Fruit fly (Drosophila melanogaster) whole organism, embryonic: ENCODE measurements around the gene DIP-eta.
A peak's percentile ranks its signal among the peaks of the same experiment; 100 is the strongest.

Source experiments
- Abd-B ChIP-seq: fragments of 200-800 bp; sonication (Bioruptor generic); optimal IDR thresholded peaks from 2 replicates; lab custom pipeline; 2018; ENCODE audit warnings: missing biosample characterization, mild to moderate bottlenecking, missing genetic modification characterization, moderate library complexity
- Bgb ChIP-seq: fragments of 200-800 bp; sonication (Bioruptor generic); IDR thresholded peaks from 2 replicates; pipeline ENCODE4 v1.3.6; 2022; ENCODE audit warnings: missing biosample characterization, missing genetic modification characterization; ENCODE audit not compliant: partially characterized antibody
- CG11247 ChIP-seq: fragments of 200-800 bp; sonication (Bioruptor generic); IDR thresholded peaks from 2 replicates; pipeline ENCODE4 v1.3.6; 2022; ENCODE audit warnings: missing biosample characterization, missing genetic modification characterization
- CG11504 ChIP-seq: fragments of 200-800 bp; sonication (Bioruptor generic); optimal IDR thresholded peaks from 3 replicates; lab custom pipeline; 2019; ENCODE audit warnings: missing biosample characterization, mild to moderate bottlenecking, missing genetic modification characterization, moderate library complexity
- CG11695 ChIP-seq: fragments of 200-800 bp; sonication (Bioruptor generic); IDR thresholded peaks from 3 replicates; pipeline ENCODE4 v1.3.6; 2022; ENCODE audit warnings: missing biosample characterization, missing genetic modification characterization
- CG14710 ChIP-seq: fragments of 200-800 bp; sonication (Bioruptor generic); optimal IDR thresholded peaks from 3 replicates; lab custom pipeline; 2019; ENCODE audit warnings: missing biosample characterization, mild to moderate bottlenecking, missing genetic modification characterization, moderate library complexity
- CG17385 ChIP-seq: fragments of 200-800 bp; sonication (Bioruptor generic); optimal IDR thresholded peaks from 3 replicates; lab custom pipeline; 2018; ENCODE audit warnings: missing biosample characterization, mild to moderate bottlenecking, missing genetic modification characterization
- CG17612 ChIP-seq: fragments of 200-800 bp; sonication (Bioruptor generic); IDR thresholded peaks from 2 replicates; pipeline ENCODE4 v1.3.6; 2022; ENCODE audit warnings: missing biosample characterization, missing genetic modification characterization
- CG17912 ChIP-seq: fragments of 200-800 bp; sonication (Bioruptor generic); optimal IDR thresholded peaks from 2 replicates; lab custom pipeline; 2018; ENCODE audit warnings: missing biosample characterization, mild to moderate bottlenecking, missing genetic modification characterization
- CG2199 ChIP-seq: fragments of 200-800 bp; sonication (Bioruptor generic); IDR thresholded peaks from 3 replicates; pipeline ENCODE4 v1.3.6; 2022; ENCODE audit warnings: missing biosample characterization, missing genetic modification characterization
- CG31365 ChIP-seq: fragments of 200-800 bp; sonication (Bioruptor generic); optimal IDR thresholded peaks from 2 replicates; lab custom pipeline; 2018; ENCODE audit warnings: missing biosample characterization, mild to moderate bottlenecking, missing genetic modification characterization
- CG3163 ChIP-seq: fragments of 200-800 bp; sonication (Bioruptor generic); optimal IDR thresholded peaks from 3 replicates; lab custom pipeline; 2016; ENCODE audit warnings: missing biosample characterization, missing genetic modification characterization
- CG3281 ChIP-seq: fragments of 200-800 bp; sonication (Bioruptor generic); optimal IDR thresholded peaks from 3 replicates; lab custom pipeline; 2017; ENCODE audit warnings: missing biosample characterization, mild to moderate bottlenecking, missing genetic modification characterization
- CG4360 ChIP-seq: fragments of 200-800 bp; sonication (Bioruptor generic); IDR thresholded peaks from 2 replicates; pipeline ENCODE4 v1.3.6; 2022; ENCODE audit warnings: missing biosample characterization, missing genetic modification characterization
- CG6791 ChIP-seq: fragments of 200-800 bp; sonication (Bioruptor generic); IDR thresholded peaks from 3 replicates; pipeline ENCODE4 v1.3.6; 2022; ENCODE audit warnings: missing biosample characterization, missing genetic modification characterization; ENCODE audit not compliant: partially characterized antibody
- CG6854 ChIP-seq: fragments of 200-800 bp; sonication (Bioruptor generic); optimal IDR thresholded peaks from 3 replicates; lab custom pipeline; 2017; ENCODE audit warnings: missing biosample characterization, mild to moderate bottlenecking, missing genetic modification characterization
- CG7839 ChIP-seq: fragments of 200-800 bp; sonication (Bioruptor generic); optimal IDR thresholded peaks from 3 replicates; lab custom pipeline; 2018; ENCODE audit warnings: missing biosample characterization, mild to moderate bottlenecking, missing genetic modification characterization, moderate library complexity
- CG9817 ChIP-seq: fragments of 200-800 bp; sonication (Bioruptor generic); optimal IDR thresholded peaks from 2 replicates; lab custom pipeline; 2018; ENCODE audit warnings: missing biosample characterization, mild to moderate bottlenecking, missing genetic modification characterization, moderate library complexity
- Chrac-16 ChIP-seq: fragments of 200-800 bp; sonication (Bioruptor generic); optimal IDR thresholded peaks from 3 replicates; lab custom pipeline; 2016; ENCODE audit warnings: missing biosample characterization, missing genetic modification characterization
- Dek ChIP-seq: fragments of 200-800 bp; sonication (Bioruptor generic); optimal IDR thresholded peaks from 3 replicates; lab custom pipeline; 2019; ENCODE audit warnings: missing biosample characterization, mild to moderate bottlenecking, missing genetic modification characterization, moderate library complexity
- HHEX ChIP-seq: fragments of 200-800 bp; sonication (Bioruptor generic); optimal IDR thresholded peaks from 3 replicates; lab custom pipeline; 2017; ENCODE audit warnings: missing biosample characterization, mild to moderate bottlenecking, missing genetic modification characterization, missing genetic modification reagents
- Hand ChIP-seq: fragments of 200-800 bp; sonication (Bioruptor generic); optimal IDR thresholded peaks from 2 replicates; lab custom pipeline; 2017; ENCODE audit warnings: mild to moderate bottlenecking, missing biosample characterization, missing genetic modification reagents, missing genetic modification characterization
- Meics ChIP-seq: fragments of 200-800 bp; sonication (Bioruptor generic); optimal IDR thresholded peaks from 2 replicates; lab custom pipeline; 2017; ENCODE audit warnings: missing biosample characterization, mild to moderate bottlenecking, missing genetic modification characterization
- Mes4 ChIP-seq: fragments of 200-800 bp; sonication (Bioruptor generic); optimal IDR thresholded peaks from 2 replicates; lab custom pipeline; 2016; ENCODE audit warnings: missing biosample characterization, missing genetic modification characterization
- Mrtf ChIP-seq: fragments of 200-800 bp; sonication (Bioruptor generic); IDR thresholded peaks from 3 replicates; pipeline ENCODE4 v1.3.6; 2022; ENCODE audit warnings: missing biosample characterization, missing genetic modification characterization
- Optix ChIP-seq: fragments of 200-800 bp; sonication (Bioruptor generic); IDR thresholded peaks from 3 replicates; pipeline ENCODE4 v1.3.6; 2022; ENCODE audit warnings: missing biosample characterization, missing genetic modification characterization
- Ptx1 ChIP-seq: fragments of 200-800 bp; sonication (Bioruptor generic); IDR thresholded peaks from 2 replicates; pipeline ENCODE4 v1.3.6; 2022; ENCODE audit warnings: missing biosample characterization, missing genetic modification characterization
- Six4 ChIP-seq: fragments of 200-800 bp; sonication (Bioruptor generic); optimal IDR thresholded peaks from 2 replicates; lab custom pipeline; 2016; ENCODE audit warnings: missing biosample characterization, missing genetic modification characterization
- Taf1 ChIP-seq: fragments of 200-800 bp; sonication (Bioruptor generic); IDR thresholded peaks from 2 replicates; pipeline ENCODE4 v1.3.6; 2022; ENCODE audit warnings: missing biosample characterization, missing genetic modification characterization
- ap ChIP-seq: fragments of 200-800 bp; sonication (Bioruptor generic); IDR thresholded peaks from 2 replicates; pipeline ENCODE4 v1.3.6; 2022; ENCODE audit warnings: missing biosample characterization, missing genetic modification characterization
- bbx ChIP-seq: fragments of 200-800 bp; sonication (Bioruptor generic); IDR thresholded peaks from 2 replicates; pipeline ENCODE4 v1.3.6; 2022; ENCODE audit warnings: missing biosample characterization, missing genetic modification characterization; ENCODE audit not compliant: partially characterized antibody
- bsh ChIP-seq, 2 experiments: fragments of 200-800 bp; sonication (Bioruptor generic); optimal IDR thresholded peaks; 2 replicates each; lab custom pipeline; 2017 to 2018; ENCODE audit warnings: mild to moderate bottlenecking in 2 of 2, missing biosample characterization in 2 of 2, missing genetic modification characterization in 2 of 2, moderate library complexity in 1 of 2
- cad ChIP-seq: fragments of >200 bp; optimal IDR thresholded peaks from 2 replicates; lab custom pipeline; 2017; ENCODE audit warnings: missing biosample characterization, missing genetic modification characterization
- cwo ChIP-seq: fragments of 200-800 bp; sonication (Bioruptor generic); optimal IDR thresholded peaks from 3 replicates; lab custom pipeline; 2017; ENCODE audit warnings: missing biosample characterization, missing genetic modification characterization, mild to moderate bottlenecking, moderate library complexity, missing genetic modification reagents
- fru ChIP-seq: fragments of >200 bp; optimal IDR thresholded peaks from 2 replicates; lab custom pipeline; 2017
- fu2 ChIP-seq: fragments of 200-800 bp; sonication (Bioruptor generic); optimal IDR thresholded peaks from 2 replicates; lab custom pipeline; 2016; ENCODE audit warnings: missing biosample characterization, missing genetic modification characterization
- gro ChIP-seq: fragments of 200-800 bp; sonication (Bioruptor generic); optimal IDR thresholded peaks from 2 replicates; lab custom pipeline; 2016; ENCODE audit warnings: missing biosample characterization, missing genetic modification characterization
- hbn ChIP-seq: fragments of 200-800 bp; sonication (Bioruptor generic); IDR thresholded peaks from 2 replicates; pipeline ENCODE4 v1.3.6; 2022; ENCODE audit warnings: missing biosample characterization, missing genetic modification characterization; ENCODE audit not compliant: partially characterized antibody
- her ChIP-seq: fragments of 200-800 bp; sonication (Bioruptor generic); optimal IDR thresholded peaks from 2 replicates; lab custom pipeline; 2016; ENCODE audit warnings: missing biosample characterization, missing genetic modification characterization
- hkb ChIP-seq, 2 experiments: fragments of 200-800 bp in 1 of 2; fragments of >200 bp in 1 of 2; sonication (Bioruptor generic) in 1 of 2; IDR thresholded peaks in 1 of 2; optimal IDR thresholded peaks in 1 of 2; 2 replicates each; pipeline versions ENCODE4 v1.3.6 to Lab custom; 2017 to 2022; ENCODE audit warnings: missing biosample characterization in 1 of 2, missing genetic modification characterization in 1 of 2
- knrl ChIP-seq: fragments of 200-800 bp; sonication (Bioruptor generic); IDR thresholded peaks from 3 replicates; pipeline ENCODE4 v1.3.6; 2022; ENCODE audit warnings: missing biosample characterization, missing genetic modification characterization; ENCODE audit not compliant: partially characterized antibody
- lbe ChIP-seq: fragments of 200-800 bp; sonication (Bioruptor generic); optimal IDR thresholded peaks from 2 replicates; lab custom pipeline; 2016; ENCODE audit warnings: missing biosample characterization, mild to moderate bottlenecking, missing genetic modification characterization
- lola ChIP-seq, 3 experiments: fragments of >200 bp in 2 of 3; fragments of 200-800 bp in 1 of 3; sonication (Bioruptor generic) in 1 of 3; optimal IDR thresholded peaks; 2 replicates each; lab custom pipeline; 2017 to 2019; ENCODE audit warnings: missing biosample characterization in 3 of 3, missing genetic modification characterization in 3 of 3, mild to moderate bottlenecking in 1 of 3, moderate library complexity in 1 of 3
- mam ChIP-seq: fragments of 200-800 bp; sonication (Bioruptor generic); optimal IDR thresholded peaks from 3 replicates; lab custom pipeline; 2016; ENCODE audit warnings: missing biosample characterization, missing genetic modification characterization
- pnt ChIP-seq: fragments of 200-800 bp; sonication (Bioruptor generic); optimal IDR thresholded peaks from 3 replicates; lab custom pipeline; 2016; ENCODE audit warnings: missing biosample characterization, missing genetic modification characterization
- sens-2 ChIP-seq: fragments of 200-800 bp; sonication (Bioruptor generic); IDR thresholded peaks from 2 replicates; pipeline ENCODE4 v1.3.6; 2022; ENCODE audit warnings: missing biosample characterization, missing genetic modification characterization
- sob ChIP-seq: fragments of 200-800 bp; sonication (Bioruptor generic); IDR thresholded peaks from 2 replicates; pipeline ENCODE4 v1.3.6; 2022; ENCODE audit warnings: missing biosample characterization, missing genetic modification characterization
- tll ChIP-seq, 2 experiments: fragments of 200-800 bp in 1 of 2; fragments of >200 bp in 1 of 2; sonication (Bioruptor generic) in 1 of 2; optimal IDR thresholded peaks; 2 replicates each; lab custom pipeline; 2017 to 2019; ENCODE audit warnings: missing biosample characterization in 2 of 2, missing genetic modification characterization in 2 of 2, mild to moderate bottlenecking in 1 of 2, moderate library complexity in 1 of 2
- trem ChIP-seq: fragments of 200-800 bp; optimal IDR thresholded peaks from 3 replicates; lab custom pipeline; 2019; ENCODE audit warnings: missing biosample characterization, mild to moderate bottlenecking, missing genetic modification characterization, moderate library complexity
- tx ChIP-seq: fragments of 200-800 bp; sonication (Bioruptor generic); optimal IDR thresholded peaks from 2 replicates; lab custom pipeline; 2016; ENCODE audit warnings: missing biosample characterization, missing genetic modification characterization

DIP-eta gene

dm6 chr2L:5569503-5569902, 48.2 kb downstream of the DIP-eta start (continued):
- no peak for TF ChIP-seq trem (tag; lab: Kevin White, UChicago)
- peak; percentile 58 for TF ChIP-seq CG7839 (tag; lab: Kevin White, UChicago)
- TF ChIP-seq Hand = peak; percentile 15
- TF ChIP-seq Optix (GFP tag; lab: Robert Waterston, UW) = no peak
- TF ChIP-seq Dek (tag; lab: Kevin White, UChicago) = peak; percentile 22
- TF ChIP-seq CG2199 (GFP tag; lab: Robert Waterston, UW) = no peak
- no peak for TF ChIP-seq Mrtf (GFP tag; lab: Robert Waterston, UW)
- TF ChIP-seq CG11695 (GFP tag; lab: Robert Waterston, UW) = 0 out of 3 replicates have a peak, but pooled peaks have one; percentile 45
- TF ChIP-seq CG3163 (GFP tag; lab: Kevin White, UChicago) = no peak
- no peak for TF ChIP-seq CG31365 (tag; lab: Kevin White, UChicago)
- no peak for TF ChIP-seq Six4 (GFP tag; lab: Kevin White, UChicago)
- TF ChIP-seq CG6854 (GFP tag; lab: Kevin White, UChicago) = no peak
- no peak for TF ChIP-seq ap
- TF ChIP-seq knrl = no peak
- no peak for TF ChIP-seq pnt
- TF ChIP-seq hbn (GFP tag; lab: Robert Waterston, UW) = no peak
- TF ChIP-seq CG14710 (tag; lab: Kevin White, UChicago) = no peak
- 0 out of 2 replicates have a peak, but pooled peaks have one; percentile 12 for TF ChIP-seq Taf1 (GFP tag; lab: Robert Waterston, UW)
- TF ChIP-seq lbe (GFP tag; lab: Kevin White, UChicago) = no peak
- TF ChIP-seq Mes4 (GFP tag; lab: Kevin White, UChicago) = no peak
- TF ChIP-seq lola (GFP tag; optimal IDR thresholded peaks at IDR 0.05; lab: Kevin White, UChicago) = no peak
- no peak for TF ChIP-seq fu2 (GFP tag; lab: Kevin White, UChicago)
- TF ChIP-seq sens-2 (GFP tag; lab: Robert Waterston, UW) = no peak
- no peak for TF ChIP-seq tx
- TF ChIP-seq CG11247 (GFP tag; lab: Robert Waterston, UW) = peak; percentile 41; the same call in 1 of the 2 replicates
- TF ChIP-seq CG11504 = peak; percentile 52
- TF ChIP-seq CG3281 (GFP tag; lab: Kevin White, UChicago) = peak; percentile 34
- TF ChIP-seq gro (GFP tag; lab: Kevin White, UChicago) = no peak
- peak; percentile 58 for TF ChIP-seq Meics (GFP tag; lab: Kevin White, UChicago)
- no peak for TF ChIP-seq tll (GFP tag; optimal IDR thresholded peaks at IDR 0.05; lab: Kevin White, UChicago)
- no peak for TF ChIP-seq CG17912
- peak; percentile 26 for TF ChIP-seq CG9817
- no peak for TF ChIP-seq fru (lab: Kevin White, UChicago)
- no peak; the same call in 1 of the 2 replicates for TF ChIP-seq sob (GFP tag; lab: Robert Waterston, UW)
- TF ChIP-seq her (GFP tag; lab: Kevin White, UChicago) = no peak
- peak; percentile 26 for TF ChIP-seq CG17385
- TF ChIP-seq Ptx1 (GFP tag; lab: Robert Waterston, UW) = peak; percentile 54; the same call in 1 of the 2 replicates
- no peak for TF ChIP-seq CG4360 (GFP tag; lab: Robert Waterston, UW)
- TF ChIP-seq bbx = no peak
- TF ChIP-seq CG6791 (GFP tag; lab: Robert Waterston, UW) = no peak
- TF ChIP-seq hkb (optimal IDR thresholded peaks at IDR 0.05; lab: Kevin White, UChicago) = no peak
- TF ChIP-seq hkb (GFP tag; IDR thresholded peaks at IDR 0.05; lab: Robert Waterston, UW) = peak; percentile 47; the same call in 1 of the 2 replicates
- TF ChIP-seq Abd-B = peak; percentile 22
- TF ChIP-seq cwo (GFP tag; lab: Kevin White, UChicago) = peak; percentile 18
- TF ChIP-seq CG17612 = 0 out of 2 replicates have a peak, but pooled peaks have one; percentile 28
- TF ChIP-seq Chrac-16 (GFP tag; lab: Kevin White, UChicago) = no peak
- no peak for TF ChIP-seq Bgb (GFP tag; lab: Robert Waterston, UW)
- TF ChIP-seq cad (GFP tag; lab: Kevin White, UChicago) = no peak
- peak; percentile 24 for TF ChIP-seq HHEX (GFP tag; lab: Kevin White, UChicago)
- TF ChIP-seq mam (GFP tag; lab: Kevin White, UChicago) = peak; percentile 14
- no peak for TF ChIP-seq bsh (GFP tag; optimal IDR thresholded peaks at IDR 0.05; lab: Kevin White, UChicago)
